Worm (Caenorhabditis elegans) whole organism, L4 larva: Measurements from ENCODE around the gene C25G6.3.

Experiments used
- ama-1 ChIP-seq: fragments of 150-350 bp; optimal IDR thresholded peaks from 2 replicates; lab custom pipeline; 2014; ENCODE audit warnings: inconsistent platforms, mixed read lengths
- dve-1 ChIP-seq: sonication (generic microtip); optimal IDR thresholded peaks from 2 replicates; lab custom pipeline; 2017; ENCODE audit warnings: antibody characterized with exemption, mild to moderate bottlenecking, missing genetic modification characterization, missing compliant biosample characterization; ENCODE audit not compliant: insufficient read depth
- egl-27 ChIP-seq: sonication (generic microtip); optimal IDR thresholded peaks from 3 replicates; lab custom pipeline; 2017; ENCODE audit warnings: missing biosample characterization, missing genetic modification reagents, missing genetic modification characterization
- fkh-10 ChIP-seq: fragments of 150-350 bp; optimal IDR thresholded peaks from 2 replicates; lab custom pipeline; 2014; ENCODE audit warnings: missing biosample characterization, missing genetic modification reagents, missing genetic modification characterization
- pha-4 ChIP-seq, 2 experiments: fragments of 150-350 bp in 1 of 2; fragments of 200-800 bp in 1 of 2; sonication (Bioruptor generic) in 1 of 2; IDR thresholded peaks in 1 of 2; optimal IDR thresholded peaks in 1 of 2; 2 replicates each; pipeline versions ENCODE4 v1.3.6 to Lab custom; 2014 to 2022; ENCODE audit warnings: missing genetic modification characterization in 2 of 2, missing genetic modification reagents in 2 of 2, missing biosample characterization in 1 of 2, missing compliant biosample characterization in 1 of 2
- pqm-1 ChIP-seq: sonication (generic microtip); optimal IDR thresholded peaks from 2 replicates; lab custom pipeline; 2017; ENCODE audit warnings: missing biosample characterization, missing genetic modification characterization
- zag-1 ChIP-seq: fragments of 150-350 bp; optimal IDR thresholded peaks from 2 replicates; lab custom pipeline; 2014; ENCODE audit warnings: missing biosample characterization, missing genetic modification characterization
- ztf-7 ChIP-seq: fragments of 150-350 bp; optimal IDR thresholded peaks from 2 replicates; lab custom pipeline; 2014; ENCODE audit warnings: missing biosample characterization, missing genetic modification characterization

- no peak for TF ChIP-seq egl-27 (tag; lab: Kevin White, UChicago)
- no peak for TF ChIP-seq fkh-10 (GFP tag; lab: Kevin White, UChicago)
- TF ChIP-seq pha-4 (GFP tag; IDR thresholded peaks at IDR 0.05; lab: Robert Waterston, UW), result no peak
- TF ChIP-seq pha-4 (tag; optimal IDR thresholded peaks at IDR 0.05; lab: Kevin White, UChicago), result no peak
- no peak for TF ChIP-seq ama-1 (lab: Kevin White, UChicago)
- TF ChIP-seq pqm-1 (tag; lab: Kevin White, UChicago), result no peak
- no peak for TF ChIP-seq dve-1 (tag; lab: Kevin White, UChicago)
- no peak for TF ChIP-seq zag-1 (tag; lab: Kevin White, UChicago)
- no peak for TF ChIP-seq ztf-7
Measured at ce11 chrX:1207915-1208314, 30.8 kb downstream of the C25G6.3 start.
